Worm (Caenorhabditis elegans) whole organism, mixed stage, embryonic: ENCODE data around the gene C03G6.17.

Experiments
- blmp-1 ChIP-seq: fragments of 150-350 bp; optimal IDR thresholded peaks from 2 replicates; lab custom pipeline; 2014; ENCODE audit warnings: missing biosample characterization, missing genetic modification characterization
- elt-3 ChIP-seq: fragments of 150-350 bp; optimal IDR thresholded peaks from 2 replicates; lab custom pipeline; 2014; ENCODE audit warnings: missing biosample characterization, missing genetic modification characterization
- flh-1 ChIP-seq: fragments of 200-800 bp; sonication (Bioruptor generic); optimal IDR thresholded peaks from 2 replicates; lab custom pipeline; 2018; ENCODE audit warnings: mild to moderate bottlenecking, missing genetic modification characterization, moderate library complexity, missing compliant biosample characterization
- hlh-1 ChIP-seq: fragments of 150-350 bp; optimal IDR thresholded peaks from 2 replicates; lab custom pipeline; 2014; ENCODE audit warnings: missing biosample characterization, missing genetic modification reagents, missing genetic modification characterization
- lin-13 ChIP-seq: fragments of 150-350 bp; optimal IDR thresholded peaks from 2 replicates; lab custom pipeline; 2014; ENCODE audit warnings: missing biosample characterization, missing genetic modification characterization
- lsy-2 ChIP-seq: fragments of 150-350 bp; optimal IDR thresholded peaks from 2 replicates; lab custom pipeline; 2014; ENCODE audit warnings: missing biosample characterization, missing genetic modification characterization
- nhr-12 ChIP-seq: fragments of 150-350 bp; optimal IDR thresholded peaks from 2 replicates; lab custom pipeline; 2014; ENCODE audit warnings: missing biosample characterization, missing genetic modification characterization
- unc-120 ChIP-seq: sonication (generic microtip); optimal IDR thresholded peaks from 2 replicates; lab custom pipeline; 2017; ENCODE audit warnings: missing genetic modification characterization, missing compliant biosample characterization; ENCODE audit not compliant: poor library complexity, severe bottlenecking
- unc-39 ChIP-seq: fragments of 150-350 bp; optimal IDR thresholded peaks from 2 replicates; lab custom pipeline; 2014; ENCODE audit warnings: missing biosample characterization, missing genetic modification characterization
- unc-62 ChIP-seq: fragments of 150-350 bp; optimal IDR thresholded peaks from 2 replicates; lab custom pipeline; 2014; ENCODE audit warnings: missing biosample characterization, missing genetic modification reagents, missing genetic modification characterization
- ztf-11 ChIP-seq: fragments of 150-350 bp; optimal IDR thresholded peaks from 2 replicates; lab custom pipeline; 2014; ENCODE audit warnings: missing biosample characterization, missing genetic modification characterization

DNA sequence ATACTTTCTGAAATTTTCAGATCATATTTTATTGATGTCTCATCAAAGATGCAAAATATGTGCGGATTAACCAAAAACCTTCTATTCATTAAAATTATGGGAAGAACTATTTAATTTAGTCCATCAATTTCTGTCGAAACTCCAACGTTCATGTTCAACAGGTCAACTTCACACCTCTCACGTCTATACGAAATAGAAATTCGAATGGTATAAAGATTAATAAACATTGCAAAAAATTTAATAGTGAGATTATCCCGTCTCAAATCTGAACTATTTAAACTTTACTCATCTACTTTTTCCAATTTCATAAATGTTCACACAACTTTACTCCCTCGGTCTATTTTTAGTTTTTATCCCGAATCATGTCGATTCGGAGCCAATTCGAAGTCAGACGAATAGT is 28.7 kb upstream of the C03G6.17 start, which contains the start of gene R13D7.2:
- TF ChIP-seq lin-13 (tag; lab: Kevin White, UChicago) (no peak), flh-1 (GFP tag; lab: Kevin White, UChicago) (no peak), hlh-1 (tag; lab: Kevin White, UChicago) (no peak), unc-39 (tag; lab: Kevin White, UChicago) (no peak), lsy-2 (tag; lab: Kevin White, UChicago) (no peak), blmp-1 (tag; lab: Kevin White, UChicago) (no peak), unc-120 (tag; lab: Kevin White, UChicago) (no peak), ztf-11 (tag; lab: Kevin White, UChicago) (no peak), elt-3 (no peak), nhr-12 (tag; lab: Kevin White, UChicago) (no peak), unc-62 (GFP tag; lab: Kevin White, UChicago) (no peak)
